Worm (Caenorhabditis elegans): ENCODE measurements around the gene Y50D4B.4.

Y50D4B.4 gene

ce11 chrV:1064491-1064890 lies 28.0 kb upstream of the Y50D4B.4 start, which contains the start of gene str-67:
TSS of gene str-67 (minus strand) at chrV:1064591.
- no peak for TF ChIP-seq tbx-11 (GFP tag; IDR thresholded peaks at IDR 0.05)
- TF ChIP-seq sea-1 (GFP tag; conservative IDR thresholded peaks at IDR 0.05): no peak
- no peak for TF ChIP-seq ceh-13 (GFP tag; optimal IDR thresholded peaks at IDR 0.05)
- no peak for TF ChIP-seq pes-1 (GFP tag; IDR thresholded peaks at IDR 0.05)
- TF ChIP-seq ceh-36 (tag; optimal IDR thresholded peaks at IDR 0.05): no peak
- no peak for TF ChIP-seq ama-1 (optimal IDR thresholded peaks at IDR 0.05)
- no peak for TF ChIP-seq F13C5.2 (tag; optimal IDR thresholded peaks at IDR 0.05)
- TF ChIP-seq flt-1 (GFP tag; IDR thresholded peaks at IDR 0.05): no peak
- TF ChIP-seq hnd-1 (tag; optimal IDR thresholded peaks at IDR 0.05): no peak
- no peak for TF ChIP-seq tra-4 (tag; optimal IDR thresholded peaks at IDR 0.05)
- TF ChIP-seq hmg-4 (GFP tag; optimal IDR thresholded peaks at IDR 0.05): no peak
- no peak for TF ChIP-seq aly-1 (tag; optimal IDR thresholded peaks at IDR 0.05)
- no peak for TF ChIP-seq tbx-37 (GFP tag; conservative IDR thresholded peaks at IDR 0.05)
- TF ChIP-seq ets-7 (tag; optimal IDR thresholded peaks at IDR 0.05): no peak
- no peak for TF ChIP-seq B0310.2 (tag; optimal IDR thresholded peaks at IDR 0.05)
- TF ChIP-seq scrt-1 (GFP tag; IDR thresholded peaks at IDR 0.05): no peak
- TF ChIP-seq hmbx-1 (tag; optimal IDR thresholded peaks at IDR 0.05): no peak

ce11 chrV:1067468-1067867 lies 25.0 kb upstream of the Y50D4B.4 start, which contains the start of gene K10C9.7:
TSS of gene K10C9.7 (minus strand) at chrV:1067568.
- TF ChIP-seq F13C5.2 (tag; optimal IDR thresholded peaks at IDR 0.05) (no peak), ets-7 (tag; optimal IDR thresholded peaks at IDR 0.05) (no peak), sea-1 (GFP tag; conservative IDR thresholded peaks at IDR 0.05) (no peak), pes-1 (GFP tag; IDR thresholded peaks at IDR 0.05) (no peak), tbx-37 (GFP tag; conservative IDR thresholded peaks at IDR 0.05) (no peak), aly-1 (tag; optimal IDR thresholded peaks at IDR 0.05) (no peak), scrt-1 (GFP tag; IDR thresholded peaks at IDR 0.05) (no peak), hnd-1 (tag; optimal IDR thresholded peaks at IDR 0.05) (no peak)

- TF ChIP-seq ceh-13 (GFP tag; optimal IDR thresholded peaks at IDR 0.05): no peak
- no peak for TF ChIP-seq hnd-1 (tag; optimal IDR thresholded peaks at IDR 0.05)
- TF ChIP-seq aly-1 (tag; optimal IDR thresholded peaks at IDR 0.05): no peak
- TF ChIP-seq flt-1 (GFP tag; IDR thresholded peaks at IDR 0.05): no peak
- TF ChIP-seq hmbx-1 (tag; optimal IDR thresholded peaks at IDR 0.05): no peak
- no peak for TF ChIP-seq ceh-36 (tag; optimal IDR thresholded peaks at IDR 0.05)
- TF ChIP-seq tbx-37 (GFP tag; conservative IDR thresholded peaks at IDR 0.05): no peak
- TF ChIP-seq ets-7 (tag; optimal IDR thresholded peaks at IDR 0.05): no peak
- TF ChIP-seq F13C5.2 (tag; optimal IDR thresholded peaks at IDR 0.05): no peak
These were observed 17.5 kb upstream of the Y50D4B.4 start, which contains the start of gene K10C9.1 for ce11 chrV:1074946-1075345. TSS of gene K10C9.1 (plus strand) at chrV:1075246.

ce11 chrV:1084016-1084415 lies 8.4 kb upstream of the Y50D4B.4 start, which contains the start of gene Y50D4B.6:
TSS of gene Y50D4B.6 (plus strand) at chrV:1084316.
- TF ChIP-seq hmg-4 (GFP tag; optimal IDR thresholded peaks at IDR 0.05) (no peak), ama-1 (optimal IDR thresholded peaks at IDR 0.05) (no peak)

- TF ChIP-seq B0310.2 (tag; optimal IDR thresholded peaks at IDR 0.05) (no peak), ceh-36 (tag; optimal IDR thresholded peaks at IDR 0.05) (no peak), pes-1 (GFP tag; IDR thresholded peaks at IDR 0.05) (no peak), aly-1 (tag; optimal IDR thresholded peaks at IDR 0.05) (no peak), flt-1 (GFP tag; IDR thresholded peaks at IDR 0.05) (no peak)
These were observed 4.5 kb upstream of the Y50D4B.4 start, which contains the start of gene clec-203 for ce11 chrV:1087983-1088382. TSS of gene clec-203 (plus strand) at chrV:1088283.

- TF ChIP-seq hmg-4 (GFP tag; optimal IDR thresholded peaks at IDR 0.05) (no peak), flt-1 (GFP tag; IDR thresholded peaks at IDR 0.05) (no peak), tbx-11 (GFP tag; IDR thresholded peaks at IDR 0.05) (no peak), B0310.2 (tag; optimal IDR thresholded peaks at IDR 0.05) (no peak), scrt-1 (GFP tag; IDR thresholded peaks at IDR 0.05) (no peak), hmbx-1 (tag; optimal IDR thresholded peaks at IDR 0.05) (no peak), pes-1 (GFP tag; IDR thresholded peaks at IDR 0.05) (no peak), tra-4 (tag; optimal IDR thresholded peaks at IDR 0.05) (no peak), ceh-36 (tag; optimal IDR thresholded peaks at IDR 0.05) (no peak)
These were observed 7.8 kb downstream of the Y50D4B.4 start, which contains the start of gene Y50D4B.2 for ce11 chrV:1100280-1100679. TSS of gene Y50D4B.2 (plus strand) at chrV:1100580.

- TF ChIP-seq ceh-13 (GFP tag; optimal IDR thresholded peaks at IDR 0.05): no peak
- TF ChIP-seq pes-1 (GFP tag; IDR thresholded peaks at IDR 0.05): no peak
- no peak for TF ChIP-seq hmbx-1 (tag; optimal IDR thresholded peaks at IDR 0.05)
- no peak for TF ChIP-seq F13C5.2 (tag; optimal IDR thresholded peaks at IDR 0.05)
- no peak for TF ChIP-seq ama-1 (optimal IDR thresholded peaks at IDR 0.05)
- TF ChIP-seq tbx-37 (GFP tag; conservative IDR thresholded peaks at IDR 0.05): no peak
- TF ChIP-seq sea-1 (GFP tag; conservative IDR thresholded peaks at IDR 0.05): no peak
- TF ChIP-seq ceh-36 (tag; optimal IDR thresholded peaks at IDR 0.05): no peak
- TF ChIP-seq scrt-1 (GFP tag; IDR thresholded peaks at IDR 0.05): no peak
- TF ChIP-seq tra-4 (tag; optimal IDR thresholded peaks at IDR 0.05): no peak
- no peak for TF ChIP-seq ets-7 (tag; optimal IDR thresholded peaks at IDR 0.05)
- TF ChIP-seq tbx-11 (GFP tag; IDR thresholded peaks at IDR 0.05): no peak
- TF ChIP-seq flt-1 (GFP tag; IDR thresholded peaks at IDR 0.05): no peak
- TF ChIP-seq B0310.2 (tag; optimal IDR thresholded peaks at IDR 0.05): no peak
- TF ChIP-seq hnd-1 (tag; optimal IDR thresholded peaks at IDR 0.05): no peak
- no peak for TF ChIP-seq hmg-4 (GFP tag; optimal IDR thresholded peaks at IDR 0.05)
- TF ChIP-seq aly-1 (tag; optimal IDR thresholded peaks at IDR 0.05): no peak
These were observed 10.1 kb downstream of the Y50D4B.4 start for ce11 chrV:1102569-1102968.

ce11 chrV:1112180-1112579 lies 19.7 kb downstream of the Y50D4B.4 start:
- no peak for TF ChIP-seq scrt-1 (GFP tag; IDR thresholded peaks at IDR 0.05)
- no peak for TF ChIP-seq F13C5.2 (tag; optimal IDR thresholded peaks at IDR 0.05)
- no peak for TF ChIP-seq tbx-11 (GFP tag; IDR thresholded peaks at IDR 0.05)
- TF ChIP-seq pes-1 (GFP tag; IDR thresholded peaks at IDR 0.05): no peak
- no peak for TF ChIP-seq ama-1 (optimal IDR thresholded peaks at IDR 0.05)
- TF ChIP-seq tra-4 (tag; optimal IDR thresholded peaks at IDR 0.05): no peak
- no peak for TF ChIP-seq ceh-13 (GFP tag; optimal IDR thresholded peaks at IDR 0.05)
- no peak for TF ChIP-seq sea-1 (GFP tag; conservative IDR thresholded peaks at IDR 0.05)
- peak; percentile 69 for TF ChIP-seq ceh-36 (tag; optimal IDR thresholded peaks at IDR 0.05)

Data from whole organism, early embryonic.